Fruit fly (Drosophila melanogaster): ENCODE measurements around the gene CG10681.

The CG10681 gene

dm6 chr3L:12463580-12463979, 37.7 kb upstream of the CG10681 start:
- TF ChIP-seq ewg (GFP tag; optimal IDR thresholded peaks at IDR 0.05) (no peak), aop (GFP tag; IDR thresholded peaks at IDR 0.05) (no peak), Dbx (GFP tag; IDR thresholded peaks at IDR 0.05) (0 out of 3 replicates have a peak, but pooled peaks have one; percentile 21), corto (GFP tag; optimal IDR thresholded peaks at IDR 0.05) (no peak), NC2β (GFP tag; optimal IDR thresholded peaks at IDR 0.05) (no peak), esg (GFP tag; conservative IDR thresholded peaks at IDR 0.05) (no peak), CG8478 (optimal IDR thresholded peaks at IDR 0.05) (peak; percentile 71), CG11093 (GFP tag; IDR thresholded peaks at IDR 0.05) (0 out of 3 replicates have a peak, but pooled peaks have one; percentile 13), Med (GFP tag) (peak; percentile 23), Lim3 (GFP tag; IDR thresholded peaks at IDR 0.05) (no peak), C15 (GFP tag; IDR thresholded peaks at IDR 0.05) (no peak), ab (GFP tag; optimal IDR thresholded peaks at IDR 0.05) (no peak), CG14441 (GFP tag; IDR thresholded peaks at IDR 0.05) (no peak), CG17328 (GFP tag; IDR thresholded peaks at IDR 0.05) (no peak), CG10366 (GFP tag; IDR thresholded peaks at IDR 0.05) (no peak), Ets65A (GFP tag) (peak; percentile 81), caup (GFP tag; optimal IDR thresholded peaks at IDR 0.05; ENCODE audit: severe bottlenecking) (no peak), fd96Cb (tag; optimal IDR thresholded peaks at IDR 0.05) (no peak), ac (GFP tag; optimal IDR thresholded peaks at IDR 0.05) (no peak), CG12769 (tag; optimal IDR thresholded peaks at IDR 0.05) (no peak)

DNA sequence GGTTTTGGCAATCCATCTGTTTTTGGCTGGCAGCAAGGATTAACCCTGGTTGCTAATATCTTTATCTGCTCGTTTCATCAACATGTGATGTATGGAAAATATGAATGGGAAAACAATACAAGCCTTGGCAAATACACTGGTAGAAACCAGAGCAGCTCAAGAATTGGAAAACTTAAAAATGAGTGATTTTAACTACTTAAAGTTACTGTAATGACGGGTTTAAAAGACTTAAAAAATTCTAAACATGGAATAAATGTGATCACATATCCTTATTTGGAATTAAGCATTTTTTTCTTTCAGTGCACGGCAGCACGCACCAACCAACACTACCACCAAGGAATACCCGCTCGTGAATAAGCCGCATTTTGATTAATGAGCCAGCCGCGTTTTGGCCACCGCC, 36.1 kb upstream of the CG10681 start:
- TF ChIP-seq zen (tag; optimal IDR thresholded peaks at IDR 0.05): peak; percentile 70
- TF ChIP-seq prd (optimal IDR thresholded peaks at IDR 0.05): no peak
- peak; percentile 69; the same call in 2 of the 3 replicates for TF ChIP-seq prd (GFP tag; IDR thresholded peaks at IDR 0.05)
- no peak for TF ChIP-seq CG30403 (GFP tag; optimal IDR thresholded peaks at IDR 0.05)
- peak; percentile 26 for TF ChIP-seq CG10979 (tag; optimal IDR thresholded peaks at IDR 0.05)
- TF ChIP-seq CG18262 (tag; optimal IDR thresholded peaks at IDR 0.05): peak; percentile 10
- TF ChIP-seq CG2712 (tag; optimal IDR thresholded peaks at IDR 0.05): peak; percentile 5
- no peak for TF ChIP-seq CG10959 (GFP tag; IDR thresholded peaks at IDR 0.05)
- TF ChIP-seq phol (tag; optimal IDR thresholded peaks at IDR 0.05): peak; percentile 7
- peak; percentile 14; the same call in 1 of the 2 replicates for TF ChIP-seq CG4404 (GFP tag; IDR thresholded peaks at IDR 0.05)
- no peak for TF ChIP-seq Opbp (GFP tag; IDR thresholded peaks at IDR 0.05; ENCODE audit: partially characterized antibody)
- peak; percentile 77 for TF ChIP-seq sens (GFP tag)
- TF ChIP-seq B-H1 (GFP tag; IDR thresholded peaks at IDR 0.05): no peak
- no peak for TF ChIP-seq gfzf (GFP tag; optimal IDR thresholded peaks at IDR 0.05)

- TF ChIP-seq CG7786 (GFP tag; optimal IDR thresholded peaks at IDR 0.05) (peak; percentile 5), otp (GFP tag; IDR thresholded peaks at IDR 0.05) (0 out of 3 replicates have a peak, but pooled peaks have one; percentile 70), pb (GFP tag; optimal IDR thresholded peaks at IDR 0.05) (peak; percentile 79), bsh (GFP tag; optimal IDR thresholded peaks at IDR 0.05) (peak in 1 of 2 experiments; percentile 55), CG7372 (GFP tag; IDR thresholded peaks at IDR 0.05) (no peak), sob (GFP tag; IDR thresholded peaks at IDR 0.05) (no peak), GATAe (GFP tag; conservative IDR thresholded peaks at IDR 0.05) (peak; percentile 26; the same call in 1 of the 2 replicates), tx (GFP tag; optimal IDR thresholded peaks at IDR 0.05) (peak; percentile 18), Mes4 (GFP tag; optimal IDR thresholded peaks at IDR 0.05) (peak; percentile 44), NK7.1 (GFP tag; optimal IDR thresholded peaks at IDR 0.05) (peak; percentile 56), amos (GFP tag; IDR thresholded peaks at IDR 0.05; ENCODE audit: partially characterized antibody) (peak; percentile 65; the same call in 1 of the 2 replicates), Spps (tag; optimal IDR thresholded peaks at IDR 0.05) (no peak), Adf1 (GFP tag; IDR thresholded peaks at IDR 0.05) (peak; percentile 76), CG14710 (tag; optimal IDR thresholded peaks at IDR 0.05) (peak; percentile 37), Camta (GFP tag; optimal IDR thresholded peaks at IDR 0.05) (peak; percentile 28), Mad (GFP tag; optimal IDR thresholded peaks at IDR 0.05) (peak; percentile 46), CG13287 (GFP tag; IDR thresholded peaks at IDR 0.05; ENCODE audit: partially characterized antibody) (peak; percentile 46), HLHmδ (GFP tag; optimal IDR thresholded peaks at IDR 0.05) (peak; percentile 46)
These were observed 33.3 kb upstream of the CG10681 start, which contains the start of gene eyg for dm6 chr3L:12468016-12468415. eyg (minus strand) TSS chr3L:12468021.
